Worm (Caenorhabditis elegans) whole organism, L2 larva: ENCODE results near the gene cebp-1.

Experiments used
- C34F6.9 ChIP-seq: fragments of 150-350 bp; optimal IDR thresholded peaks from 2 replicates; lab custom pipeline; 2014; ENCODE audit warnings: missing biosample characterization, missing genetic modification characterization
- F13H6.1 ChIP-seq: sonication (generic microtip); optimal IDR thresholded peaks from 2 replicates; lab custom pipeline; 2016; ENCODE audit warnings: missing genetic modification characterization, missing compliant biosample characterization
- R02D3.7 ChIP-seq: fragments of 150-350 bp; optimal IDR thresholded peaks from 2 replicates; lab custom pipeline; 2014; ENCODE audit warnings: missing biosample characterization, missing genetic modification characterization
- Y55F3AM.14 ChIP-seq: fragments of 200-800 bp; sonication (Bioruptor generic); optimal IDR thresholded peaks from 2 replicates; lab custom pipeline; 2018; ENCODE audit warnings: mild to moderate bottlenecking, missing genetic modification characterization, missing compliant biosample characterization
- ZK546.5 ChIP-seq: sonication (generic microtip); optimal IDR thresholded peaks from 2 replicates; lab custom pipeline; 2017; ENCODE audit warnings: missing biosample characterization, missing genetic modification characterization
- alr-1 ChIP-seq: fragments of 150-350 bp; optimal IDR thresholded peaks from 2 replicates; lab custom pipeline; 2014; ENCODE audit warnings: missing biosample characterization, missing genetic modification characterization
- aly-2 ChIP-seq: fragments of 150-350 bp; optimal IDR thresholded peaks from 2 replicates; lab custom pipeline; 2014; ENCODE audit warnings: missing biosample characterization, missing genetic modification characterization
- ama-1 ChIP-seq: fragments of 150-350 bp; optimal IDR thresholded peaks from 2 replicates; lab custom pipeline; 2018; ENCODE audit warnings: inconsistent platforms
- blmp-1 ChIP-seq: sonication (generic microtip); optimal IDR thresholded peaks from 2 replicates; lab custom pipeline; 2017; ENCODE audit warnings: missing genetic modification characterization, mild to moderate bottlenecking, missing compliant biosample characterization, antibody characterized with exemption, moderate library complexity; ENCODE audit not compliant: insufficient read depth
- ceh-16 ChIP-seq: fragments of 150-350 bp; optimal IDR thresholded peaks from 2 replicates; lab custom pipeline; 2014; ENCODE audit warnings: missing biosample characterization, missing genetic modification characterization
- ceh-82 ChIP-seq: fragments of 150-350 bp; optimal IDR thresholded peaks from 2 replicates; lab custom pipeline; 2014; ENCODE audit warnings: missing biosample characterization, missing genetic modification characterization
- crh-2 ChIP-seq: sonication (generic microtip); optimal IDR thresholded peaks from 2 replicates; lab custom pipeline; 2017; ENCODE audit warnings: missing biosample characterization, missing genetic modification characterization
- dmd-4 ChIP-seq: sonication (generic microtip); optimal IDR thresholded peaks from 2 replicates; lab custom pipeline; 2017; ENCODE audit warnings: missing biosample characterization, missing genetic modification characterization
- egl-27 ChIP-seq: sonication (generic microtip); optimal IDR thresholded peaks from 3 replicates; lab custom pipeline; 2017; ENCODE audit warnings: missing biosample characterization, missing genetic modification reagents, missing genetic modification characterization
- elt-1 ChIP-seq: fragments of 150-350 bp; optimal IDR thresholded peaks from 2 replicates; lab custom pipeline; 2014; ENCODE audit warnings: missing biosample characterization, missing genetic modification characterization
- elt-3 ChIP-seq: sonication (generic microtip); optimal IDR thresholded peaks from 2 replicates; lab custom pipeline; 2017; ENCODE audit warnings: missing biosample characterization, missing genetic modification characterization
- fos-1 ChIP-seq: fragments of 150-350 bp; optimal IDR thresholded peaks from 2 replicates; lab custom pipeline; 2014; ENCODE audit warnings: missing biosample characterization, missing genetic modification characterization
- gmeb-1 ChIP-seq: fragments of 150-350 bp; optimal IDR thresholded peaks from 2 replicates; lab custom pipeline; 2014; ENCODE audit warnings: missing biosample characterization, missing genetic modification characterization
- lin-13 ChIP-seq: fragments of 150-350 bp; optimal IDR thresholded peaks from 2 replicates; lab custom pipeline; 2014; ENCODE audit warnings: missing biosample characterization, missing genetic modification reagents, missing genetic modification characterization
- lsy-2 ChIP-seq, 2 experiments: fragments of 150-350 bp in 1 of 2; sonication (generic microtip) in 1 of 2; optimal IDR thresholded peaks; 2 replicates each; lab custom pipeline; 2014 to 2017; ENCODE audit warnings: missing biosample characterization in 2 of 2, missing genetic modification characterization in 2 of 2
- mbf-1 ChIP-seq: sonication (generic microtip); optimal IDR thresholded peaks from 2 replicates; lab custom pipeline; 2017; ENCODE audit warnings: missing biosample characterization, missing genetic modification characterization
- mdl-1 ChIP-seq, 2 experiments: fragments of 150-350 bp in 1 of 2; sonication (generic microtip) in 1 of 2; optimal IDR thresholded peaks; 2 replicates each; lab custom pipeline; 2017; ENCODE audit warnings: missing biosample characterization in 2 of 2, missing genetic modification characterization in 2 of 2
- nhr-10 ChIP-seq: sonication (generic microtip); optimal IDR thresholded peaks from 2 replicates; lab custom pipeline; 2017; ENCODE audit warnings: missing biosample characterization, missing genetic modification characterization
- nhr-11 ChIP-seq: fragments of 150-350 bp; optimal IDR thresholded peaks from 2 replicates; lab custom pipeline; 2014; ENCODE audit warnings: missing biosample characterization, missing genetic modification characterization
- nhr-129 ChIP-seq: fragments of 150-350 bp; optimal IDR thresholded peaks from 2 replicates; lab custom pipeline; 2014; ENCODE audit warnings: missing biosample characterization, missing genetic modification characterization
- nhr-21 ChIP-seq: fragments of 150-350 bp; optimal IDR thresholded peaks from 2 replicates; lab custom pipeline; 2014; ENCODE audit warnings: missing biosample characterization, missing genetic modification characterization
- nhr-23 ChIP-seq: fragments of 150-350 bp; optimal IDR thresholded peaks from 2 replicates; lab custom pipeline; 2014; ENCODE audit warnings: missing biosample characterization, missing genetic modification reagents, missing genetic modification characterization
- nhr-237 ChIP-seq: fragments of 150-350 bp; optimal IDR thresholded peaks from 2 replicates; lab custom pipeline; 2014; ENCODE audit warnings: missing biosample characterization, missing genetic modification characterization
- nhr-25 ChIP-seq: fragments of 150-350 bp; sonication (generic microtip); optimal IDR thresholded peaks from 3 replicates; lab custom pipeline; 2014; ENCODE audit warnings: missing biosample characterization, missing genetic modification characterization
- nhr-6 ChIP-seq: fragments of 150-350 bp; optimal IDR thresholded peaks from 2 replicates; lab custom pipeline; 2014; ENCODE audit warnings: missing biosample characterization, missing genetic modification characterization
- nhr-77 ChIP-seq: fragments of 150-350 bp; optimal IDR thresholded peaks from 2 replicates; lab custom pipeline; 2014; ENCODE audit warnings: missing biosample characterization, missing genetic modification characterization
- peb-1 ChIP-seq: fragments of 150-350 bp; optimal IDR thresholded peaks from 2 replicates; lab custom pipeline; 2014; ENCODE audit warnings: missing biosample characterization, missing genetic modification characterization
- sem-4 ChIP-seq: fragments of 150-350 bp; optimal IDR thresholded peaks from 2 replicates; lab custom pipeline; 2014; ENCODE audit warnings: missing biosample characterization, missing genetic modification reagents, missing genetic modification characterization
- sma-3 ChIP-seq: sonication (generic microtip); optimal IDR thresholded peaks from 2 replicates; lab custom pipeline; 2016; ENCODE audit warnings: missing genetic modification reagents, missing genetic modification characterization, missing compliant biosample characterization
- sma-9 ChIP-seq, 2 experiments: fragments of 150-350 bp in 1 of 2; sonication (generic microtip) in 1 of 2; optimal IDR thresholded peaks; 2 replicates each; lab custom pipeline; 2014 to 2016; ENCODE audit warnings: missing genetic modification characterization in 2 of 2, mild to moderate bottlenecking in 1 of 2, missing biosample characterization in 1 of 2, missing compliant biosample characterization in 1 of 2, missing genetic modification reagents in 1 of 2, moderate library complexity in 1 of 2
- snpc-4 ChIP-seq: fragments of 150-350 bp; optimal IDR thresholded peaks from 2 replicates; lab custom pipeline; 2014; ENCODE audit warnings: missing biosample characterization, missing genetic modification characterization
- unc-39 ChIP-seq: fragments of 150-350 bp; optimal IDR thresholded peaks from 2 replicates; lab custom pipeline; 2014; ENCODE audit warnings: missing biosample characterization, missing genetic modification characterization
- unc-55 ChIP-seq: fragments of 150-350 bp; sonication (generic microtip); optimal IDR thresholded peaks from 3 replicates; lab custom pipeline; 2014; ENCODE audit warnings: missing biosample characterization, missing genetic modification reagents, missing genetic modification characterization
- zag-1 ChIP-seq: fragments of 150-350 bp; optimal IDR thresholded peaks from 2 replicates; lab custom pipeline; 2014; ENCODE audit warnings: missing biosample characterization, missing genetic modification characterization
- ztf-1 ChIP-seq: fragments of 200-800 bp; sonication (Bioruptor generic); conservative IDR thresholded peaks from 2 replicates; pipeline ENCODE4 v1.3.6; 2022; ENCODE audit warnings: missing genetic modification characterization, missing compliant biosample characterization
- ztf-4 ChIP-seq: fragments of 150-350 bp; optimal IDR thresholded peaks from 2 replicates; lab custom pipeline; 2014; ENCODE audit warnings: missing biosample characterization, missing genetic modification characterization

The cebp-1 gene

DNA sequence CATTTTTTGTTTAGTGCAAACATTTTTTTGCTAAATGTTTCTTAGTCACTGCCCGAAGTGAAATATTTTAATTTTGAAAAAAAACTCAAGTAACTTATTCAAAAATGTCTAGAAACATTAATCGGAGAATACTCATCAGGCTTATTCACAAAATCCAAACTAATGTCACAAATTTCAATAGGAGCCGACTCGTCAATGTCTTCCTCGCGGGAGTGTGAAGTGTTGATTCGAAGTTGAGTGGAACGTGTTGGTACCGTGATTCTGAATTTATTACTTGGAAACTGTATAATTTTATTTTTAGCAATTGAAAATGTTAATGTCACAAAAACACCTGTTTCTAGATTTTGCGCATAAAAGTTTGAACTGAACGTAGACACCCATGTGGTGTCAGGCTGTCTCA, 35.9 kb upstream of the cebp-1 start:
- TF ChIP-seq sma-9 (GFP tag; optimal IDR thresholded peaks at IDR 0.05; lab: Kevin White, UChicago), result peak; percentile 2
- no peak for TF ChIP-seq sma-9 (tag; optimal IDR thresholded peaks at IDR 0.05; lab: Kevin White, UChicago)
- TF ChIP-seq aly-2, result no peak

ce11 chrX:1488775-1489174, 35.1 kb upstream of the cebp-1 start:
- TF ChIP-seq nhr-23 (tag; lab: Kevin White, UChicago), result no peak
- TF ChIP-seq, all 48 proteins: peak for 0

ce11 chrX:1487096-1487495, 33.4 kb upstream of the cebp-1 start:
- TF ChIP-seq ztf-1 (GFP tag; lab: Robert Waterston, UW), result 0 out of 2 replicates have a peak, but pooled peaks have one; percentile 47
- TF ChIP-seq mbf-1, result no peak

- no peak for TF ChIP-seq dmd-4 (tag; lab: Kevin White, UChicago)
- no peak for TF ChIP-seq nhr-237 (tag; lab: Kevin White, UChicago)
- TF ChIP-seq crh-2 (tag; lab: Kevin White, UChicago), result peak; percentile 86
- no peak for TF ChIP-seq elt-3 (tag; lab: Kevin White, UChicago)
- TF ChIP-seq mbf-1, result no peak
- no peak for TF ChIP-seq nhr-77 (tag; lab: Kevin White, UChicago)
- TF ChIP-seq lin-13 (GFP tag; lab: Kevin White, UChicago), result peak; percentile 54
- TF ChIP-seq nhr-6 (tag; lab: Kevin White, UChicago), result peak; percentile 80
- TF ChIP-seq ZK546.5 (tag; lab: Kevin White, UChicago), result no peak
- peak; percentile 80 for TF ChIP-seq egl-27
- TF ChIP-seq alr-1 (tag; lab: Kevin White, UChicago), result no peak
- TF ChIP-seq ceh-82 (tag; lab: Kevin White, UChicago), result no peak
- peak; percentile 94 for TF ChIP-seq F13H6.1 (tag; lab: Kevin White, UChicago)
- TF ChIP-seq nhr-25 (tag; lab: Kevin White, UChicago), result peak; percentile 81
- no peak for TF ChIP-seq R02D3.7 (tag; lab: Kevin White, UChicago)
- peak; percentile 71 for TF ChIP-seq ama-1 (lab: Kevin White, UChicago)
- no peak for TF ChIP-seq zag-1
- no peak for TF ChIP-seq ceh-16 (tag; lab: Kevin White, UChicago)
- TF ChIP-seq lsy-2 (tag; optimal IDR thresholded peaks at IDR 0.05; lab: Kevin White, UChicago), result peak; percentile 20 to 79
- peak; percentile 77 for TF ChIP-seq nhr-21
- no peak for TF ChIP-seq elt-1 (tag; lab: Kevin White, UChicago)
- no peak for TF ChIP-seq unc-39 (tag; lab: Kevin White, UChicago)
- TF ChIP-seq fos-1 (tag; lab: Kevin White, UChicago), result peak; percentile 67
- TF ChIP-seq gmeb-1, result peak; percentile 75
- peak; percentile 98 for TF ChIP-seq sma-9 (GFP tag; optimal IDR thresholded peaks at IDR 0.05; lab: Kevin White, UChicago)
- no peak for TF ChIP-seq sma-9 (tag; optimal IDR thresholded peaks at IDR 0.05; lab: Kevin White, UChicago)
- no peak for TF ChIP-seq nhr-11 (tag; lab: Kevin White, UChicago)
- peak; percentile 76 for TF ChIP-seq ztf-4 (tag; lab: Kevin White, UChicago)
- TF ChIP-seq nhr-129, result peak; percentile 94
- TF ChIP-seq C34F6.9, result peak; percentile 72
- TF ChIP-seq peb-1 (tag; lab: Kevin White, UChicago), result no peak
- peak; percentile 62 for TF ChIP-seq blmp-1 (tag; lab: Kevin White, UChicago)
- peak in 1 of 2 experiments; percentile 24 for TF ChIP-seq mdl-1 (tag; optimal IDR thresholded peaks at IDR 0.05; lab: Kevin White, UChicago)
- TF ChIP-seq sma-3 (GFP tag; lab: Kevin White, UChicago), result peak; percentile 87
- no peak for TF ChIP-seq Y55F3AM.14 (GFP tag; lab: Kevin White, UChicago)
- peak; percentile 84 for TF ChIP-seq nhr-10 (tag; lab: Kevin White, UChicago)
- no peak for TF ChIP-seq unc-55 (GFP tag; lab: Kevin White, UChicago)
- no peak for TF ChIP-seq aly-2
- TF ChIP-seq sem-4 (tag; lab: Kevin White, UChicago), result peak; percentile 73
- TF ChIP-seq snpc-4, result no peak
Observed at ce11 chrX:1486135-1486648, 32.5 kb upstream of the cebp-1 start, which contains the start of the genes D1005.10 and dhs-25. Gene D1005.10, minus strand, starts transcription at chrX:1486185. Gene dhs-25, plus strand, starts transcription at chrX:1486532.
